Worm (Caenorhabditis elegans) whole organism, L3 larva: ENCODE measurements around the gene Y65A5A.1.

ENCODE experiments used
- ceh-28 ChIP-seq: fragments of 150-350 bp; optimal IDR thresholded peaks from 2 replicates; lab custom pipeline; 2014; ENCODE audit warnings: missing biosample characterization, missing genetic modification reagents, missing genetic modification characterization
- fos-1 ChIP-seq: fragments of 150-350 bp; optimal IDR thresholded peaks from 2 replicates; lab custom pipeline; 2014; ENCODE audit warnings: missing biosample characterization, missing genetic modification characterization
- hmg-11 ChIP-seq: sonication (generic microtip); optimal IDR thresholded peaks from 2 replicates; lab custom pipeline; 2016; ENCODE audit warnings: missing genetic modification characterization, missing compliant biosample characterization
- lin-15B ChIP-seq: fragments of 150-350 bp; optimal IDR thresholded peaks from 2 replicates; lab custom pipeline; 2014; ENCODE audit warnings: missing biosample characterization, missing genetic modification characterization
- nhr-11 ChIP-seq: fragments of 150-350 bp; optimal IDR thresholded peaks from 2 replicates; lab custom pipeline; 2014; ENCODE audit warnings: missing biosample characterization, missing genetic modification characterization
- nhr-25 ChIP-seq: sonication (generic microtip); optimal IDR thresholded peaks from 2 replicates; lab custom pipeline; 2017; ENCODE audit warnings: missing biosample characterization, missing genetic modification characterization
- nhr-43 ChIP-seq: sonication (generic microtip); optimal IDR thresholded peaks from 2 replicates; lab custom pipeline; 2016; ENCODE audit warnings: mild to moderate bottlenecking, missing genetic modification characterization, missing compliant biosample characterization; ENCODE audit not compliant: poor library complexity, severe bottlenecking
- nhr-76 ChIP-seq: fragments of 150-350 bp; sonication (generic microtip); optimal IDR thresholded peaks from 5 replicates; lab custom pipeline; 2014; ENCODE audit warnings: missing biosample characterization, missing genetic modification characterization
- nhr-77 ChIP-seq: fragments of 150-350 bp; optimal IDR thresholded peaks from 2 replicates; lab custom pipeline; 2014; ENCODE audit warnings: missing biosample characterization, missing genetic modification characterization
- pqm-1 ChIP-seq: fragments of 150-350 bp; optimal IDR thresholded peaks from 2 replicates; lab custom pipeline; 2017; ENCODE audit warnings: missing biosample characterization, missing genetic modification characterization, inconsistent platforms
- sea-2 ChIP-seq: fragments of 150-350 bp; sonication (generic microtip); optimal IDR thresholded peaks from 4 replicates; lab custom pipeline; 2014; ENCODE audit warnings: missing biosample characterization, missing genetic modification reagents, missing genetic modification characterization
- skn-1 ChIP-seq: fragments of 150-350 bp; optimal IDR thresholded peaks from 2 replicates; lab custom pipeline; 2014; ENCODE audit warnings: missing biosample characterization, missing genetic modification characterization
- snpc-4 ChIP-seq: fragments of 150-350 bp; optimal IDR thresholded peaks from 2 replicates; lab custom pipeline; 2014; ENCODE audit warnings: missing biosample characterization, missing genetic modification characterization
- unc-62 ChIP-seq: fragments of 150-350 bp; sonication (generic microtip); optimal IDR thresholded peaks from 4 replicates; lab custom pipeline; 2014; ENCODE audit warnings: missing biosample characterization, missing genetic modification reagents, missing genetic modification characterization

DNA sequence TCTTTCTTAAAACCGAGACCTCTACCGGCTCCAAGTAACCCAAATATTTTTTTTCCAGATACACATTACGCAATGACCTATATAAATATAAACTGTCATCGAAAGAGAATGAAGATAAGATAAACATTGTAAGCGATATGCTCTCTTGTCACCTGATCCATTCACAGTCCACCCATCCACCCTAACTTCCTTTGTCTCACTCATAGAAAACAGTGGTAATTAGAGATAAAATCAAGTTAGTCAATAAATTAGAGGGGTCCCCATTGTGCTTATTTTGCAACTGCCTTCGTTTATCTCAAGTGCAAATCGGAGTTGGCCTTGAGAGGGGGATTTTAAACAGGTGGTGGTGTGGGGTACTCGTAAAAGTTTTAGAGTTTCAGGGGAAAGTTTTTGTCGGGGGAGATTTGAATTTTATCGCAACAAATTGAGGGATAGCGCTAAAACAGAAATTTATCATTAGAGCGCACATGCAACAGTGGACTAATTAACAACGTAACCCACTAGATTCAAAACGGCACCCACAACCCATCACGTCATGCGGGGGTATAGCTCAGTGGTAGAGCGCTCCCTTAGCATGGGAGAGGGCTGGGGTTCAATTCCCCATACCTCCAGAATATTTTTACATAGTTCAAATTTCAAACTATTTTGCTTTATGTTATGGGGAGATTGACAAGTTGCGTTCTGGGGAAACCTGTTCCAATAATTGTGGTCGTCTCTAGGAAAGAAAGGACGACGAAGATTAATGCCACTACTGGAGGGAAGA lies 1.6 kb downstream of the Y65A5A.1 start:
- TF ChIP-seq ceh-28 (tag; lab: Kevin White, UChicago) (no peak), snpc-4 (tag; lab: Kevin White, UChicago) (no peak), nhr-76 (no peak), skn-1 (tag; lab: Kevin White, UChicago) (no peak), hmg-11 (tag; lab: Kevin White, UChicago) (peak; percentile 1), nhr-11 (tag; lab: Kevin White, UChicago) (no peak), nhr-77 (tag; lab: Kevin White, UChicago) (no peak), unc-62 (GFP tag; lab: Kevin White, UChicago) (no peak), sea-2 (GFP tag; lab: Kevin White, UChicago) (no peak), lin-15B (tag; lab: Kevin White, UChicago) (peak; percentile 42), pqm-1 (no peak), nhr-43 (tag; lab: Kevin White, UChicago) (peak; percentile 64), nhr-25 (tag; lab: Kevin White, UChicago) (peak; percentile 42), fos-1 (tag; lab: Kevin White, UChicago) (no peak)
